Fruit fly (Drosophila melanogaster): ENCODE data around the gene Atox1.

DNA sequence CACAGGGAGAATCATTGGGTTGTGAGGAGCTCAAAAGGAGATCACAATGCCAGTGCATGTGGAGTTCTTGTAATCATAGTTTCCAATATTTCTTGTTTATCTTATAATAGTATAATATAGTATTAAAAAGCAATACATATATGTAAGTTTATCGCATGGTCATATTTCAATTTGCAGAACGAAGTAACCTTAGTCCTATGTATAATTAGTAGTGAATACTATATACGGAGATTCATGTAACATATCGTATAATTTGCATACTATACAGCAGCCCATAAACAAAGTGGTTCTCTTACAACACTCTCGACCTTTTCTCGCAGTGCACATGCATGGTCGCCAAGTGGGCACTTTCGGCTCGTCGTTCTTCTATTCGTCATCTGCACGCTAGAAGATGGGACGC lies 38.5 kb upstream of the Atox1 start:
- TF ChIP-seq CTCF (optimal IDR thresholded peaks at IDR 0.05) (no peak), CG8478 (optimal IDR thresholded peaks at IDR 0.05) (no peak)
